Fruit fly (Drosophila melanogaster): ENCODE measurements around the gene Fbxl4.

The Fbxl4 gene

dm6 chrX:14247035-14247786 is 9.5 kb upstream of the Fbxl4 start, which contains the start of gene mud:
mud (plus strand) TSS chrX:14247732.
- TF ChIP-seq toe (GFP tag; optimal IDR thresholded peaks at IDR 0.05) (no peak), kay (GFP tag; ENCODE audit: borderline replicate concordance) (peak; percentile 10)

dm6 chrX:14242941-14243736 is 5.4 kb upstream of the Fbxl4 start, which contains the start of gene CG32599:
CG32599 (plus strand) TSS chrX:14243686.
- no peak for TF ChIP-seq CG12768 (GFP tag; optimal IDR thresholded peaks at IDR 0.05)
- no peak for TF ChIP-seq CG11617 (GFP tag; optimal IDR thresholded peaks at IDR 0.05)
- no peak for TF ChIP-seq CG1620 (GFP tag; optimal IDR thresholded peaks at IDR 0.05)
- TF ChIP-seq tj (GFP tag; optimal IDR thresholded peaks at IDR 0.05) = no peak
- no peak for TF ChIP-seq cnc (optimal IDR thresholded peaks at IDR 0.05)
- TF ChIP-seq pad (GFP tag; optimal IDR thresholded peaks at IDR 0.05) = no peak
- no peak for TF ChIP-seq Mnt (GFP tag; optimal IDR thresholded peaks at IDR 0.05)
- TF ChIP-seq Clk (GFP tag; optimal IDR thresholded peaks at IDR 0.05) = no peak
- peak; percentile 44 for TF ChIP-seq CG14711 (tag; optimal IDR thresholded peaks at IDR 0.05)
- no peak for TF ChIP-seq kay (GFP tag; ENCODE audit: borderline replicate concordance)
- no peak for TF ChIP-seq CG7045 (GFP tag; optimal IDR thresholded peaks at IDR 0.05)
- TF ChIP-seq Hr96 (GFP tag; optimal IDR thresholded peaks at IDR 0.05) = no peak
- no peak for TF ChIP-seq toe (GFP tag; optimal IDR thresholded peaks at IDR 0.05)
- no peak for TF ChIP-seq CG5204 (GFP tag; optimal IDR thresholded peaks at IDR 0.05)
- TF ChIP-seq Crg-1 (GFP tag; optimal IDR thresholded peaks at IDR 0.05) = no peak
- TF ChIP-seq cic (GFP tag; optimal IDR thresholded peaks at IDR 0.05) = no peak
- TF ChIP-seq bab1 (GFP tag; optimal IDR thresholded peaks at IDR 0.05) = no peak
- TF ChIP-seq CG7101 (tag; optimal IDR thresholded peaks at IDR 0.05) = peak; percentile 21

dm6 chrX:14242479-14242878 is 4.8 kb upstream of the Fbxl4 start, which contains the start of gene mRNA-cap:
mRNA-cap (minus strand) TSS chrX:14242822.
- TF ChIP-seq CG14711 (tag; optimal IDR thresholded peaks at IDR 0.05) = no peak

- TF ChIP-seq CG12768 (GFP tag; optimal IDR thresholded peaks at IDR 0.05) (no peak), CG1620 (GFP tag; optimal IDR thresholded peaks at IDR 0.05) (no peak), Clk (GFP tag; optimal IDR thresholded peaks at IDR 0.05) (no peak), cnc (optimal IDR thresholded peaks at IDR 0.05) (no peak), CG7045 (GFP tag; optimal IDR thresholded peaks at IDR 0.05) (no peak), ovo (GFP tag; optimal IDR thresholded peaks at IDR 0.05) (no peak), CG5204 (GFP tag; optimal IDR thresholded peaks at IDR 0.05) (no peak), kay (GFP tag; ENCODE audit: borderline replicate concordance) (no peak), Mnt (GFP tag; optimal IDR thresholded peaks at IDR 0.05) (no peak), CG7101 (tag; optimal IDR thresholded peaks at IDR 0.05) (no peak)
Measured at dm6 chrX:14234468-14234867, 3.3 kb downstream of the Fbxl4 start.

dm6 chrX:14233843-14234337 is 3.8 kb downstream of the Fbxl4 start, which contains the start of gene CG42271:
CG42271 (minus strand) TSS chrX:14234066.
- no peak for TF ChIP-seq CG7045 (GFP tag; optimal IDR thresholded peaks at IDR 0.05)
- peak; percentile 58 for TF ChIP-seq CG7101 (tag; optimal IDR thresholded peaks at IDR 0.05)
- TF ChIP-seq tj (GFP tag; optimal IDR thresholded peaks at IDR 0.05) = peak; percentile 47
- peak; percentile 30 for TF ChIP-seq pad (GFP tag; optimal IDR thresholded peaks at IDR 0.05)
- TF ChIP-seq Crg-1 (GFP tag; optimal IDR thresholded peaks at IDR 0.05) = peak; percentile 11
- TF ChIP-seq Clk (GFP tag; optimal IDR thresholded peaks at IDR 0.05) = no peak
- no peak for TF ChIP-seq cic (GFP tag; optimal IDR thresholded peaks at IDR 0.05)
- no peak for TF ChIP-seq CG1620 (GFP tag; optimal IDR thresholded peaks at IDR 0.05)
- TF ChIP-seq kay (GFP tag; ENCODE audit: borderline replicate concordance) = no peak
- peak; percentile 13 for TF ChIP-seq CG33017 (tag; optimal IDR thresholded peaks at IDR 0.05)
- no peak for TF ChIP-seq Hr96 (GFP tag; optimal IDR thresholded peaks at IDR 0.05)
- no peak for TF ChIP-seq cnc (optimal IDR thresholded peaks at IDR 0.05)
- TF ChIP-seq CG5204 (GFP tag; optimal IDR thresholded peaks at IDR 0.05) = no peak
- TF ChIP-seq bab1 (GFP tag; optimal IDR thresholded peaks at IDR 0.05) = peak; percentile 16
- no peak for TF ChIP-seq toe (GFP tag; optimal IDR thresholded peaks at IDR 0.05)
- TF ChIP-seq CG12768 (GFP tag; optimal IDR thresholded peaks at IDR 0.05) = no peak
- TF ChIP-seq ovo (GFP tag; optimal IDR thresholded peaks at IDR 0.05) = peak; percentile 17
- peak; percentile 58 for TF ChIP-seq CG11617 (GFP tag; optimal IDR thresholded peaks at IDR 0.05)
- TF ChIP-seq Mnt (GFP tag; optimal IDR thresholded peaks at IDR 0.05) = peak; percentile 9
- peak; percentile 32 for TF ChIP-seq CG14711 (tag; optimal IDR thresholded peaks at IDR 0.05)

dm6 chrX:14227043-14227442 is 10.7 kb downstream of the Fbxl4 start:
- no peak for TF ChIP-seq kay (GFP tag; ENCODE audit: borderline replicate concordance)
- no peak for TF ChIP-seq CG7101 (tag; optimal IDR thresholded peaks at IDR 0.05)
- TF ChIP-seq CG12768 (GFP tag; optimal IDR thresholded peaks at IDR 0.05) = no peak
- no peak for TF ChIP-seq Clk (GFP tag; optimal IDR thresholded peaks at IDR 0.05)
- no peak for TF ChIP-seq CG5204 (GFP tag; optimal IDR thresholded peaks at IDR 0.05)
- no peak for TF ChIP-seq pad (GFP tag; optimal IDR thresholded peaks at IDR 0.05)
- no peak for TF ChIP-seq CG7045 (GFP tag; optimal IDR thresholded peaks at IDR 0.05)
- TF ChIP-seq Crg-1 (GFP tag; optimal IDR thresholded peaks at IDR 0.05) = no peak
- no peak for TF ChIP-seq Hr96 (GFP tag; optimal IDR thresholded peaks at IDR 0.05)
- TF ChIP-seq CG14711 (tag; optimal IDR thresholded peaks at IDR 0.05) = no peak
- no peak for TF ChIP-seq tj (GFP tag; optimal IDR thresholded peaks at IDR 0.05)
- no peak for TF ChIP-seq CG1620 (GFP tag; optimal IDR thresholded peaks at IDR 0.05)
- TF ChIP-seq ovo (GFP tag; optimal IDR thresholded peaks at IDR 0.05) = no peak

Data from whole organism, adult.